Fruit fly (Drosophila melanogaster) whole organism: ENCODE results near the gene TBC1D5.

Experiments used
- Dll ChIP-seq: fragments of >200 bp; optimal IDR thresholded peaks from 2 replicates; lab custom pipeline; 2017
- EcR ChIP-seq, 2 experiments: fragments of >200 bp; optimal IDR thresholded peaks; 2 replicates each; lab custom pipeline; 2017; ENCODE audit warnings: missing biosample characterization in 2 of 2, missing genetic modification characterization in 2 of 2, missing genetic modification reagents in 2 of 2
- psq ChIP-seq: fragments of >200 bp; optimal IDR thresholded peaks from 2 replicates; lab custom pipeline; 2017

DNA sequence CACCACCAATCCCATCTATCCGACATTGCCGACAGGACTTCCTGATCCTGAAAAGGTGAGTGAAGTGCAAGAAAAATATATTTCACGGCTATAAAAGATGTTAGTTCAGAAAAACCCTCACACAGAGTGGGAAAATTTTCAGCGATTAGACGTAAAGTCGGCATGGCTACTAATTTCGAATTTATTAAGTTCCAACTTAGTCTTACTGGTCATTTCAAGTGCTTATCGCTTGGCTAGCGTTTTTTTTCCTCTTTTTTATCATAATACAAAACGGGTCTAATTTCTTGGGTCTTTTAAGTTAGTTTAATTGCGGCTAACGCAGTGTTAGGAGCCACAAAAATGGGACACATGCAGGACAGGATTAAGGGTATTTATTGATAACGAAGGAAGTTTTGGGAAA is 31.3 kb upstream of the TBC1D5 start, which contains the start of gene CG43208:
- TF ChIP-seq psq (lab: Kevin White, UChicago) (no peak), Dll (lab: Kevin White, UChicago) (no peak), EcR (GFP tag; optimal IDR thresholded peaks at IDR 0.05; lab: Kevin White, UChicago) (no peak)
